Worm (Caenorhabditis elegans) whole organism, L1 larva: ENCODE data around the gene aptf-1.

Experiments
- Y116A8C.19 ChIP-seq: sonication (generic microtip); optimal IDR thresholded peaks from 2 replicates; lab custom pipeline; 2016; ENCODE audit warnings: missing compliant biosample characterization, missing genetic modification characterization, borderline replicate concordance
- ceh-88 ChIP-seq: fragments of 200-800 bp; sonication (Bioruptor generic); IDR thresholded peaks from 2 replicates; pipeline ENCODE4 v1.3.6; 2022; ENCODE audit warnings: missing genetic modification characterization, missing compliant biosample characterization
- ces-1 ChIP-seq: fragments of 150-350 bp; optimal IDR thresholded peaks from 2 replicates; lab custom pipeline; 2014; ENCODE audit warnings: missing biosample characterization, missing genetic modification reagents, missing genetic modification characterization
- elt-3 ChIP-seq, 6 experiments: fragments of 150-350 bp in 1 of 6; sonication (generic microtip); optimal IDR thresholded peaks; 2 replicates each; lab custom pipeline; 2017 to 2018; ENCODE audit warnings: missing biosample characterization in 6 of 6, missing genetic modification characterization in 6 of 6, inconsistent platforms in 1 of 6
- lin-39 ChIP-seq: fragments of 150-350 bp; optimal IDR thresholded peaks from 2 replicates; lab custom pipeline; 2014; ENCODE audit warnings: missing biosample characterization, missing genetic modification reagents, missing genetic modification characterization
- lsy-2 ChIP-seq, 2 experiments: fragments of 150-350 bp; optimal IDR thresholded peaks; 2 replicates each; lab custom pipeline; 2014; ENCODE audit warnings: missing biosample characterization in 2 of 2, missing genetic modification characterization in 2 of 2
- nhr-28 ChIP-seq: fragments of 150-350 bp; optimal IDR thresholded peaks from 2 replicates; lab custom pipeline; 2014; ENCODE audit warnings: missing biosample characterization, missing genetic modification characterization
- nhr-90 ChIP-seq: sonication (generic microtip); optimal IDR thresholded peaks from 2 replicates; lab custom pipeline; 2016; ENCODE audit warnings: mild to moderate bottlenecking, missing genetic modification characterization, missing compliant biosample characterization; ENCODE audit not compliant: poor library complexity
- sup-37 ChIP-seq: fragments of 200-800 bp; sonication (Bioruptor generic); optimal IDR thresholded peaks from 2 replicates; lab custom pipeline; 2018; ENCODE audit warnings: mild to moderate bottlenecking, missing genetic modification characterization, missing compliant biosample characterization
- tbx-2 ChIP-seq: sonication (generic microtip); optimal IDR thresholded peaks from 2 replicates; lab custom pipeline; 2016; ENCODE audit warnings: missing genetic modification characterization, missing compliant biosample characterization
- unc-62 ChIP-seq: fragments of 150-350 bp; optimal IDR thresholded peaks from 2 replicates; lab custom pipeline; 2014; ENCODE audit warnings: missing biosample characterization, missing genetic modification reagents, missing genetic modification characterization

DNA sequence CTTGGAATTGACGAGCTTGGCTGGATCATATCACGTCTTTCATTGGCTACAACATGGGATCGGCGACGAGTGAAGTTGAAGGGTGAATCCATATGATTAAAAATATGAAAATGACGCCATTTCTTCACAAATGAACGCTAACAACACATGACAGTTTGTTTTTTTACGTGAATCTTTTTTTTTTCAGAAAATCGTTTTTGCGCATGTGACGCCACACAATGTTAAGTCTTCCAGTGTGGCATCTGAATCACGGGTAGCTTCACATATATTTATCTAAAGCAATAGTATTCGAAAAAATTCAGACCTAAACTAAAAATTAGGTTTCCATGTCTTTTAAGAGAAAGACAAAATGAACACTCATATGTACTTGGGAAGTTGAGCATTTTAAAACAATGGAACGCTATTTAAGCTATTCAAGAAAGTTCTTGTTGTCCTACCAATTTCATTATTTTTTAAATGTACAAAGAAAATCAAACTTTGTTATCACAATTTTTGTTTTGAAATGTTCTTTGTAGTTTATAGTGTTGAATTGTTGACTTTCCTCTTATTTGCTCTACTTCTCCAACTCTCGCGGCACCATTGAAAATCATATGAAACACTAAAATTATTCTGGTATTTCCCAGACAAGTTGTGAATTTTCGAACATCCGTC, 30.2 kb downstream of the aptf-1 start, which contains the start of the genes lido-16 and plpp-1.2:
- no peak for TF ChIP-seq tbx-2 (tag; lab: Kevin White, UChicago)
- TF ChIP-seq lin-39 (tag; lab: Kevin White, UChicago), result no peak
- TF ChIP-seq Y116A8C.19 (tag; lab: Kevin White, UChicago), result no peak
- TF ChIP-seq nhr-90 (tag; lab: Kevin White, UChicago), result no peak
- TF ChIP-seq unc-62 (GFP tag; lab: Kevin White, UChicago), result no peak
- TF ChIP-seq lsy-2 (tag; optimal IDR thresholded peaks at IDR 0.05; lab: Kevin White, UChicago), result no peak
- no peak for TF ChIP-seq elt-3 (tag; optimal IDR thresholded peaks at IDR 0.05; lab: Kevin White, UChicago)
- TF ChIP-seq ceh-88 (GFP tag; lab: Robert Waterston, UW), result no peak
- TF ChIP-seq sup-37 (GFP tag; lab: Kevin White, UChicago), result no peak
- no peak for TF ChIP-seq ces-1
- no peak for TF ChIP-seq nhr-28 (tag; lab: Kevin White, UChicago)
